Fruit fly (Drosophila melanogaster) whole organism, embryonic: Measurements from ENCODE around the gene CG7715.

Experiments used
- ATbp ChIP-seq: fragments of 200-800 bp; sonication (Bioruptor generic); optimal IDR thresholded peaks from 2 replicates; lab custom pipeline; 2017; ENCODE audit warnings: missing biosample characterization, mild to moderate bottlenecking, missing genetic modification characterization, missing genetic modification reagents
- Adf1 ChIP-seq: fragments of 200-800 bp; sonication (Bioruptor generic); IDR thresholded peaks from 2 replicates; pipeline ENCODE4 v1.3.6; 2022; ENCODE audit warnings: missing biosample characterization, missing genetic modification characterization
- Awh ChIP-seq: fragments of 200-800 bp; sonication (Bioruptor generic); IDR thresholded peaks from 2 replicates; pipeline ENCODE4, ENCODE4 v1.3.6; 2022; ENCODE audit warnings: missing biosample characterization, missing genetic modification characterization
- CG10209 ChIP-seq: fragments of 200-800 bp; sonication (Bioruptor generic); optimal IDR thresholded peaks from 3 replicates; lab custom pipeline; 2017; ENCODE audit warnings: missing biosample characterization, mild to moderate bottlenecking, missing genetic modification characterization, missing genetic modification reagents
- CG11247 ChIP-seq: fragments of 200-800 bp; sonication (Bioruptor generic); IDR thresholded peaks from 2 replicates; pipeline ENCODE4 v1.3.6; 2022; ENCODE audit warnings: missing biosample characterization, missing genetic modification characterization
- CG11504 ChIP-seq: fragments of 200-800 bp; sonication (Bioruptor generic); optimal IDR thresholded peaks from 3 replicates; lab custom pipeline; 2019; ENCODE audit warnings: missing biosample characterization, mild to moderate bottlenecking, missing genetic modification characterization, moderate library complexity
- CG13287 ChIP-seq: fragments of 200-800 bp; sonication (Bioruptor generic); IDR thresholded peaks from 2 replicates; pipeline ENCODE4 v1.3.6; 2022; ENCODE audit warnings: missing biosample characterization, missing genetic modification characterization; ENCODE audit not compliant: partially characterized antibody
- CG13894 ChIP-seq: fragments of 200-800 bp; sonication (Bioruptor generic); optimal IDR thresholded peaks from 3 replicates; lab custom pipeline; 2018; ENCODE audit warnings: missing biosample characterization, mild to moderate bottlenecking, missing genetic modification characterization, moderate library complexity
- CG14050 ChIP-seq: fragments of 200-800 bp; sonication (Bioruptor generic); IDR thresholded peaks from 3 replicates; pipeline ENCODE4 v1.3.6; 2022; ENCODE audit warnings: missing biosample characterization, missing genetic modification characterization
- CG1529 ChIP-seq: fragments of 200-800 bp; sonication (Bioruptor generic); optimal IDR thresholded peaks from 3 replicates; lab custom pipeline; 2018; ENCODE audit warnings: missing biosample characterization, missing genetic modification characterization
- CG15601 ChIP-seq: fragments of 200-800 bp; sonication (Bioruptor generic); optimal IDR thresholded peaks from 3 replicates; lab custom pipeline; 2019; ENCODE audit warnings: missing biosample characterization, mild to moderate bottlenecking, missing genetic modification characterization, moderate library complexity
- CG1647 ChIP-seq: fragments of 200-800 bp; sonication (Bioruptor generic); optimal IDR thresholded peaks from 3 replicates; lab custom pipeline; 2016; ENCODE audit warnings: missing biosample characterization, missing genetic modification characterization
- CG17385 ChIP-seq: fragments of 200-800 bp; sonication (Bioruptor generic); optimal IDR thresholded peaks from 3 replicates; lab custom pipeline; 2018; ENCODE audit warnings: missing biosample characterization, mild to moderate bottlenecking, missing genetic modification characterization
- CG3281 ChIP-seq: fragments of 200-800 bp; sonication (Bioruptor generic); optimal IDR thresholded peaks from 3 replicates; lab custom pipeline; 2017; ENCODE audit warnings: missing biosample characterization, mild to moderate bottlenecking, missing genetic modification characterization
- CG34422 ChIP-seq: fragments of 200-800 bp; sonication (Bioruptor generic); IDR thresholded peaks from 3 replicates; pipeline ENCODE4 v1.3.6; 2022; ENCODE audit warnings: missing biosample characterization, missing genetic modification characterization
- CG3838 ChIP-seq: fragments of 200-800 bp; sonication (Bioruptor generic); optimal IDR thresholded peaks from 3 replicates; lab custom pipeline; 2016; ENCODE audit warnings: missing biosample characterization, missing genetic modification characterization
- CG3995 ChIP-seq: fragments of 200-800 bp; sonication (Bioruptor generic); optimal IDR thresholded peaks from 3 replicates; lab custom pipeline; 2016; ENCODE audit warnings: missing biosample characterization, missing genetic modification characterization
- CG42726 ChIP-seq: fragments of 200-800 bp; sonication (Bioruptor generic); IDR thresholded peaks from 2 replicates; pipeline ENCODE4 v1.3.6; 2022; ENCODE audit warnings: missing biosample characterization, missing genetic modification characterization; ENCODE audit not compliant: partially characterized antibody
- CG4328 ChIP-seq: fragments of 200-800 bp; sonication (Bioruptor generic); optimal IDR thresholded peaks from 3 replicates; lab custom pipeline; 2017; ENCODE audit warnings: missing biosample characterization, missing genetic modification reagents, missing genetic modification characterization
- CG4730 ChIP-seq: fragments of 200-800 bp; sonication (Bioruptor generic); IDR thresholded peaks from 2 replicates; pipeline ENCODE4 v1.3.6; 2022; ENCODE audit warnings: missing biosample characterization, missing genetic modification characterization
- CG7271 ChIP-seq: fragments of 200-800 bp; sonication (Bioruptor generic); optimal IDR thresholded peaks from 2 replicates; lab custom pipeline; 2018; ENCODE audit warnings: missing biosample characterization, mild to moderate bottlenecking, missing genetic modification characterization, moderate library complexity
- CG7556 ChIP-seq: fragments of 200-800 bp; sonication (Bioruptor generic); optimal IDR thresholded peaks from 2 replicates; lab custom pipeline; 2017; ENCODE audit warnings: missing biosample characterization, mild to moderate bottlenecking, missing genetic modification characterization
- Chrac-16 ChIP-seq: fragments of 200-800 bp; sonication (Bioruptor generic); optimal IDR thresholded peaks from 3 replicates; lab custom pipeline; 2016; ENCODE audit warnings: missing biosample characterization, missing genetic modification characterization
- Dp ChIP-seq: fragments of 200-800 bp; sonication (Bioruptor generic); optimal IDR thresholded peaks from 2 replicates; lab custom pipeline; 2018; ENCODE audit warnings: missing biosample characterization, mild to moderate bottlenecking, missing genetic modification characterization, moderate library complexity
- Drgx ChIP-seq: fragments of 200-800 bp; sonication (Bioruptor generic); IDR thresholded peaks from 2 replicates; pipeline ENCODE4 v1.3.6; 2022; ENCODE audit warnings: missing biosample characterization, missing genetic modification characterization
- Oaz ChIP-seq: fragments of 200-800 bp; sonication (Bioruptor generic); IDR thresholded peaks from 2 replicates; pipeline ENCODE4 v1.3.6; 2022; ENCODE audit warnings: missing biosample characterization, missing genetic modification characterization
- Oli ChIP-seq: fragments of 200-800 bp; sonication (Bioruptor generic); optimal IDR thresholded peaks from 2 replicates; lab custom pipeline; 2018; ENCODE audit warnings: missing biosample characterization, mild to moderate bottlenecking, missing genetic modification characterization, moderate library complexity
- Sin3A ChIP-seq: fragments of >200 bp; optimal IDR thresholded peaks from 2 replicates; lab custom pipeline; 2018
- Sry-δ ChIP-seq: fragments of 200-800 bp; sonication (Bioruptor generic); optimal IDR thresholded peaks from 2 replicates; lab custom pipeline; 2016; ENCODE audit warnings: missing biosample characterization, missing genetic modification characterization
- Trl ChIP-seq, 3 experiments: fragments of >200 bp in 2 of 3; fragments of 200-800 bp in 1 of 3; sonication (Bioruptor generic) in 1 of 3; optimal IDR thresholded peaks; 2 replicates in 1 of 3; 3 replicates in 2 of 3; lab custom pipeline; 2016 to 2017; ENCODE audit warnings: missing biosample characterization in 1 of 3, missing genetic modification characterization in 1 of 3
- abd-A ChIP-seq: fragments of 200-800 bp; sonication (Bioruptor generic); optimal IDR thresholded peaks from 3 replicates; lab custom pipeline; 2019; ENCODE audit warnings: missing biosample characterization, mild to moderate bottlenecking, missing genetic modification characterization, moderate library complexity
- ase ChIP-seq: fragments of 200-800 bp; sonication (Bioruptor generic); IDR thresholded peaks from 3 replicates; pipeline ENCODE4 v1.3.6; 2022; ENCODE audit warnings: missing biosample characterization, missing genetic modification characterization
- bigmax ChIP-seq: fragments of 200-800 bp; sonication (Bioruptor generic); optimal IDR thresholded peaks from 2 replicates; lab custom pipeline; 2018; ENCODE audit warnings: missing biosample characterization, mild to moderate bottlenecking, missing genetic modification characterization
- caup ChIP-seq: fragments of 200-800 bp; sonication (Bioruptor generic); optimal IDR thresholded peaks from 3 replicates; lab custom pipeline; 2017; ENCODE audit warnings: missing biosample characterization, mild to moderate bottlenecking, missing genetic modification characterization, moderate library complexity; ENCODE audit not compliant: severe bottlenecking
- cg ChIP-seq: fragments of 200-800 bp; sonication (Bioruptor generic); optimal IDR thresholded peaks from 3 replicates; lab custom pipeline; 2019; ENCODE audit warnings: missing biosample characterization, mild to moderate bottlenecking, missing genetic modification characterization, moderate library complexity
- chm ChIP-seq: fragments of 200-800 bp; sonication (Bioruptor generic); IDR thresholded peaks from 2 replicates; pipeline ENCODE4 v1.3.6; 2022; ENCODE audit warnings: missing biosample characterization, missing genetic modification characterization
- dm ChIP-seq: fragments of 200-800 bp; sonication (Bioruptor generic); optimal IDR thresholded peaks from 3 replicates; lab custom pipeline; 2016; ENCODE audit warnings: missing biosample characterization, missing genetic modification characterization
- emc ChIP-seq: fragments of 200-800 bp; sonication (Bioruptor generic); optimal IDR thresholded peaks from 2 replicates; lab custom pipeline; 2016; ENCODE audit warnings: missing biosample characterization, missing genetic modification characterization
- en ChIP-seq: fragments of 200-800 bp; sonication (Bioruptor generic); optimal IDR thresholded peaks from 2 replicates; lab custom pipeline; 2016; ENCODE audit warnings: missing biosample characterization, missing genetic modification characterization
- eve ChIP-seq, 2 experiments: fragments of >200 bp; optimal IDR thresholded peaks; 2 replicates each; lab custom pipeline; 2017; ENCODE audit warnings: missing biosample characterization in 2 of 2, missing genetic modification characterization in 2 of 2
- gt ChIP-seq: fragments of 200-800 bp; sonication (Bioruptor generic); IDR thresholded peaks from 2 replicates; pipeline ENCODE4 v1.3.6; 2022; ENCODE audit warnings: missing biosample characterization, missing genetic modification characterization
- inv ChIP-seq: fragments of 200-800 bp; sonication (Bioruptor generic); IDR thresholded peaks from 2 replicates; pipeline ENCODE4 v1.3.6; 2022; ENCODE audit warnings: missing biosample characterization, missing genetic modification characterization; ENCODE audit not compliant: partially characterized antibody
- onecut ChIP-seq: fragments of 200-800 bp; sonication (Bioruptor generic); IDR thresholded peaks from 2 replicates; pipeline ENCODE4 v1.3.6; 2022; ENCODE audit warnings: missing biosample characterization, missing genetic modification characterization
- otp ChIP-seq: fragments of 200-800 bp; sonication (Bioruptor generic); IDR thresholded peaks from 3 replicates; pipeline ENCODE4, ENCODE4 v1.3.6; 2022; ENCODE audit warnings: missing biosample characterization, missing genetic modification characterization
- pita ChIP-seq: fragments of 200-800 bp; sonication (Bioruptor generic); optimal IDR thresholded peaks from 2 replicates; lab custom pipeline; 2017; ENCODE audit warnings: missing biosample characterization, mild to moderate bottlenecking, missing genetic modification characterization
- pzg ChIP-seq: fragments of 200-800 bp; sonication (Bioruptor generic); optimal IDR thresholded peaks from 3 replicates; lab custom pipeline; 2018; ENCODE audit warnings: missing biosample characterization, mild to moderate bottlenecking, missing genetic modification characterization, moderate library complexity
- unpg ChIP-seq: fragments of 200-800 bp; sonication (Bioruptor generic); optimal IDR thresholded peaks from 3 replicates; lab custom pipeline; 2018; ENCODE audit warnings: missing biosample characterization, mild to moderate bottlenecking, missing genetic modification characterization, moderate library complexity
- wek ChIP-seq: fragments of 200-800 bp; sonication (Bioruptor generic); optimal IDR thresholded peaks from 3 replicates; lab custom pipeline; 2018; ENCODE audit warnings: missing biosample characterization, mild to moderate bottlenecking, missing genetic modification characterization, moderate library complexity
- zfh1 ChIP-seq: fragments of 200-800 bp; sonication (Bioruptor generic); IDR thresholded peaks from 3 replicates; pipeline ENCODE4 v1.3.6; 2022; ENCODE audit warnings: missing biosample characterization, missing genetic modification characterization

Gene CG7715

DNA sequence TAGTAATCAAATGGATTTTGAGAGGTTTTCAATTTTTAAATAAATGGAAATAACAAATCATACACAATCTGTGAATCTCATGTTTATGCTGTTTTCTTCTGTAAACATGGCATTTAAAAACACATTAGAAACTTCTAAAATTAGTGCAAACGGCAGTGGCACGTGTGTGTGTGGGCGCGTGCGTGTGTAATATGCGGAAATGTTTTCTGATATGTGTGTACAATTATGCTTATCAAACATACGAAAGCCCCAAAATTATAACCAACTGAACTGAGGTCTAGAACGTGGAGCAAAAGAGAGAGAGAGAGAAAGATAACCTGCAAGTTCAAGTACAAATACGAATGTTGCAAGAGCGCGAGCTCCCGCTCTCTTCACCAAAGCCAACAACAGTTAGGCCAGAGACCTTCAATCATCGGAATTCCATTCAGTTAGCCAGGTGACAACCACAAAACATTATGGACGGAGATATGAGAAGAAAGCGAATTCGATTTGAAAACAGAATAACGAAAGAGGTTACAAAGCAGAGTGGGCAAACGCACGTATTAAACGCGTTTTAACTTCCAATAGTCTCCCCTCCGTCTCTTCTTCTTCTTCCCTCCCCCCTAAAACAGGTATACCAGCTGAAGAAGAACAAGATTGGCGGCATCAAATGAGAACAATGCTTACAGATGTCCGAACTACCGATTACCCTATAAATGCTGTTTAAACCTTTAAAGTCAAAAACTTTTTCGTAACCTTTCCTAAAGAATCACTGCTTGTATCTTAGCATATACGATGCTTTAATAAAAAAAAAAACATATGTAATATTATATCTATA is 13.0 kb upstream of the CG7715 start (continued):
- TF ChIP-seq CG7271 (tag; lab: Kevin White, UChicago) = peak; percentile 82
- peak; percentile 10 for TF ChIP-seq Dp (GFP tag; lab: Kevin White, UChicago)
- TF ChIP-seq pzg (GFP tag; lab: Kevin White, UChicago) = peak; percentile 14
- TF ChIP-seq ATbp (GFP tag; lab: Kevin White, UChicago) = peak; percentile 92
- no peak; the same call in 1 of the 2 replicates for TF ChIP-seq CG13287 (GFP tag; lab: Robert Waterston, UW)
- TF ChIP-seq CG7556 (GFP tag; lab: Kevin White, UChicago) = peak; percentile 94
- TF ChIP-seq Adf1 (GFP tag; lab: Robert Waterston, UW) = peak; percentile 81
- TF ChIP-seq CG17385 (GFP tag; lab: Kevin White, UChicago) = peak; percentile 97
- peak; percentile 96 for TF ChIP-seq otp (GFP tag; lab: Robert Waterston, UW)
- TF ChIP-seq zfh1 (GFP tag; lab: Robert Waterston, UW) = peak; percentile 95
- TF ChIP-seq CG14050 (GFP tag; lab: Robert Waterston, UW) = peak; percentile 96
- TF ChIP-seq gt = peak; percentile 85
- TF ChIP-seq chm = peak; percentile 95
- no peak for TF ChIP-seq CG42726
- peak; percentile 68 for TF ChIP-seq dm (GFP tag; lab: Kevin White, UChicago)
- peak; percentile 93 for TF ChIP-seq Chrac-16 (GFP tag; lab: Kevin White, UChicago)
- TF ChIP-seq wek (GFP tag; lab: Kevin White, UChicago) = peak; percentile 67
- peak; percentile 96 for TF ChIP-seq CG11247 (GFP tag; lab: Robert Waterston, UW)
- peak; percentile 95 for TF ChIP-seq Oli (tag; lab: Kevin White, UChicago)
- TF ChIP-seq eve (GFP tag; optimal IDR thresholded peaks at IDR 0.05; lab: Kevin White, UChicago) = no peak
- peak; percentile 95 for TF ChIP-seq Awh
- peak; percentile 97 for TF ChIP-seq CG11504 (tag; lab: Kevin White, UChicago)
- peak; percentile 97 for TF ChIP-seq CG4730 (GFP tag; lab: Robert Waterston, UW)
- peak; percentile 71 for TF ChIP-seq CG4328 (GFP tag; lab: Kevin White, UChicago)
- peak; percentile 93 for TF ChIP-seq CG1647 (GFP tag; lab: Kevin White, UChicago)
- TF ChIP-seq Trl (optimal IDR thresholded peaks at IDR 0.05; lab: Kevin White, UChicago) = peak; percentile 61 to 84
- peak; percentile 80 for TF ChIP-seq Trl (GFP tag; optimal IDR thresholded peaks at IDR 0.05; lab: Kevin White, UChicago)
- TF ChIP-seq Sry-δ = peak; percentile 54
- peak; percentile 98 for TF ChIP-seq caup (GFP tag; lab: Kevin White, UChicago)
- peak; percentile 26 for TF ChIP-seq cg (GFP tag; lab: Kevin White, UChicago)
- TF ChIP-seq bigmax (GFP tag; lab: Kevin White, UChicago) = peak; percentile 44
- peak; percentile 96 for TF ChIP-seq unpg
- TF ChIP-seq ase = peak; percentile 92
- TF ChIP-seq Oaz (GFP tag; lab: Robert Waterston, UW) = peak; percentile 93
- TF ChIP-seq abd-A (tag; lab: Kevin White, UChicago) = peak; percentile 87
- no peak for TF ChIP-seq Sin3A (lab: Kevin White, UChicago)
- TF ChIP-seq CG3995 (GFP tag; lab: Kevin White, UChicago) = peak; percentile 78
- peak; percentile 96 for TF ChIP-seq CG34422 (GFP tag; lab: Robert Waterston, UW)
- TF ChIP-seq CG13894 (tag; lab: Kevin White, UChicago) = peak; percentile 97
- peak; percentile 91 for TF ChIP-seq onecut (GFP tag; lab: Robert Waterston, UW)
- TF ChIP-seq CG3838 (GFP tag; lab: Kevin White, UChicago) = peak; percentile 86
- TF ChIP-seq CG3281 (GFP tag; lab: Kevin White, UChicago) = peak; percentile 98
- TF ChIP-seq CG15601 (tag; lab: Kevin White, UChicago) = peak; percentile 94
- peak; percentile 48 for TF ChIP-seq en (GFP tag; lab: Kevin White, UChicago)
- no peak for TF ChIP-seq pita (GFP tag; lab: Kevin White, UChicago)
- peak; percentile 96 for TF ChIP-seq CG10209
- peak; percentile 92 for TF ChIP-seq Drgx
- peak; percentile 74 for TF ChIP-seq emc (GFP tag; lab: Kevin White, UChicago)
- no peak for TF ChIP-seq inv (GFP tag; lab: Robert Waterston, UW)
- TF ChIP-seq CG1529 (GFP tag; lab: Kevin White, UChicago) = peak; percentile 92
